Fruit fly (Drosophila melanogaster): ENCODE measurements around the gene CG12991.

CG12991 gene

dm6 chrX:17532158-17532557 lies 47.5 kb upstream of the CG12991 start (continued):
- no peak for TF ChIP-seq CG10543 (GFP tag; optimal IDR thresholded peaks at IDR 0.05)
- TF ChIP-seq exex (tag; optimal IDR thresholded peaks at IDR 0.05): no peak
- TF ChIP-seq Rfx (GFP tag; IDR thresholded peaks at IDR 0.05): peak; percentile 24
- TF ChIP-seq CG11456 (GFP tag; IDR thresholded peaks at IDR 0.05): peak; percentile 64; the same call in 2 of the 3 replicates
- TF ChIP-seq CG9797 (GFP tag; optimal IDR thresholded peaks at IDR 0.05): no peak
- no peak for TF ChIP-seq CG14441 (GFP tag; IDR thresholded peaks at IDR 0.05)
- TF ChIP-seq CG2875 (GFP tag; optimal IDR thresholded peaks at IDR 0.05): no peak
- no peak for TF ChIP-seq CG32767 (GFP tag; IDR thresholded peaks at IDR 0.05)
- TF ChIP-seq CG15479 (GFP tag; optimal IDR thresholded peaks at IDR 0.05): no peak
- TF ChIP-seq CG7987 (GFP tag; optimal IDR thresholded peaks at IDR 0.05): no peak
- TF ChIP-seq stc (GFP tag; IDR thresholded peaks at IDR 0.05): no peak
- TF ChIP-seq odd (GFP tag; optimal IDR thresholded peaks at IDR 0.05): no peak
- no peak for TF ChIP-seq CG31388 (GFP tag; optimal IDR thresholded peaks at IDR 0.05)
- TF ChIP-seq slbo (GFP tag; IDR thresholded peaks at IDR 0.05): no peak
- TF ChIP-seq Taf1 (GFP tag; IDR thresholded peaks at IDR 0.05): no peak
- no peak for TF ChIP-seq Hey (tag; optimal IDR thresholded peaks at IDR 0.05)
- no peak for TF ChIP-seq Fer3 (tag; optimal IDR thresholded peaks at IDR 0.05)
- TF ChIP-seq CG6175 (GFP tag; IDR thresholded peaks at IDR 0.05): no peak
- TF ChIP-seq Nf-YC (tag; optimal IDR thresholded peaks at IDR 0.05): no peak
- no peak for TF ChIP-seq sna (GFP tag; IDR thresholded peaks at IDR 0.05; ENCODE audit: partially characterized antibody)
- no peak for TF ChIP-seq croc (GFP tag; conservative IDR thresholded peaks at IDR 0.05)
- TF ChIP-seq CG17361 (GFP tag; IDR thresholded peaks at IDR 0.05): peak; percentile 54; the same call in 2 of the 3 replicates
- TF ChIP-seq CG6854 (GFP tag; optimal IDR thresholded peaks at IDR 0.05): no peak
- no peak; the same call in 1 of the 2 replicates for TF ChIP-seq E2f2 (GFP tag; IDR thresholded peaks at IDR 0.05)
- TF ChIP-seq Side (GFP tag; optimal IDR thresholded peaks at IDR 0.05): no peak
- no peak for TF ChIP-seq jigr1 (GFP tag; IDR thresholded peaks at IDR 0.05)
- TF ChIP-seq sim (GFP tag; IDR thresholded peaks at IDR 0.05): no peak
- TF ChIP-seq CG31441 (GFP tag; IDR thresholded peaks at IDR 0.05): 0 out of 2 replicates have a peak, but pooled peaks have one; percentile 8
- TF ChIP-seq CG34376 (GFP tag; optimal IDR thresholded peaks at IDR 0.05): no peak
- peak; percentile 3 for TF ChIP-seq CG3847 (GFP tag; IDR thresholded peaks at IDR 0.05)
- 0 out of 2 replicates have a peak, but pooled peaks have one; percentile 47 for TF ChIP-seq Dip2 (GFP tag; IDR thresholded peaks at IDR 0.05)
- no peak for TF ChIP-seq B-H1 (GFP tag; IDR thresholded peaks at IDR 0.05)
- no peak for TF ChIP-seq Sox102F (GFP tag; optimal IDR thresholded peaks at IDR 0.05)
- TF ChIP-seq CG15011 (GFP tag; optimal IDR thresholded peaks at IDR 0.05): no peak
- TF ChIP-seq CG2129 (GFP tag; IDR thresholded peaks at IDR 0.05; ENCODE audit: partially characterized antibody): no peak
- TF ChIP-seq jing (GFP tag; optimal IDR thresholded peaks at IDR 0.05): no peak
- no peak for TF ChIP-seq da (GFP tag; optimal IDR thresholded peaks at IDR 0.05)
- no peak for TF ChIP-seq crp (GFP tag; optimal IDR thresholded peaks at IDR 0.05)
- TF ChIP-seq CG10274 (GFP tag; optimal IDR thresholded peaks at IDR 0.05): no peak
- TF ChIP-seq MTF-1 (GFP tag; optimal IDR thresholded peaks at IDR 0.05; ENCODE audit: borderline replicate concordance): peak; percentile 6
- TF ChIP-seq HLHmδ (GFP tag; optimal IDR thresholded peaks at IDR 0.05): no peak
- TF ChIP-seq btn (GFP tag; optimal IDR thresholded peaks at IDR 0.05): no peak
- TF ChIP-seq aop (GFP tag; IDR thresholded peaks at IDR 0.05): no peak
- no peak for TF ChIP-seq CG1529 (GFP tag; optimal IDR thresholded peaks at IDR 0.05)
- no peak for TF ChIP-seq Mrtf (GFP tag; IDR thresholded peaks at IDR 0.05)
- no peak for TF ChIP-seq CG8359 (GFP tag; optimal IDR thresholded peaks at IDR 0.05; ENCODE audit: borderline replicate concordance)
- no peak for TF ChIP-seq sima (GFP tag; optimal IDR thresholded peaks at IDR 0.05)
- no peak for TF ChIP-seq BtbVII (GFP tag; optimal IDR thresholded peaks at IDR 0.05)
- TF ChIP-seq vvl (GFP tag; IDR thresholded peaks at IDR 0.05): peak; percentile 12; the same call in 1 of the 2 replicates
- TF ChIP-seq lov (optimal IDR thresholded peaks at IDR 0.05): no peak
- 0 out of 3 replicates have a peak, but pooled peaks have one; percentile 24 for TF ChIP-seq lov (GFP tag; IDR thresholded peaks at IDR 0.05)
- TF ChIP-seq CG14667 (GFP tag; IDR thresholded peaks at IDR 0.05): no peak

Measured in whole organism, embryonic.